Fruit fly (Drosophila melanogaster) whole organism, embryonic: Measurements from ENCODE around the gene Ldsdh1.

Source experiments
- Bgb ChIP-seq: fragments of 200-800 bp; sonication (Bioruptor generic); IDR thresholded peaks from 2 replicates; pipeline ENCODE4 v1.3.6; 2022; ENCODE audit warnings: missing biosample characterization, missing genetic modification characterization; ENCODE audit not compliant: partially characterized antibody
- BtbVII ChIP-seq: fragments of 200-800 bp; sonication (Bioruptor generic); optimal IDR thresholded peaks from 3 replicates; lab custom pipeline; 2017; ENCODE audit warnings: missing biosample characterization, mild to moderate bottlenecking, missing genetic modification characterization
- CG11085 ChIP-seq: fragments of 200-800 bp; sonication (Bioruptor generic); IDR thresholded peaks from 2 replicates; pipeline ENCODE4 v1.3.6; 2022; ENCODE audit warnings: missing biosample characterization, missing genetic modification characterization
- CG12155 ChIP-seq: fragments of 200-800 bp; sonication (Bioruptor generic); optimal IDR thresholded peaks from 3 replicates; lab custom pipeline; 2016; ENCODE audit warnings: missing biosample characterization, missing genetic modification characterization
- CG12659 ChIP-seq: fragments of 200-800 bp; sonication (Bioruptor generic); optimal IDR thresholded peaks from 3 replicates; lab custom pipeline; 2017; ENCODE audit warnings: mild to moderate bottlenecking, missing biosample characterization, missing genetic modification reagents, missing genetic modification characterization
- CG12769 ChIP-seq: fragments of 200-800 bp; sonication (Bioruptor generic); optimal IDR thresholded peaks from 2 replicates; lab custom pipeline; 2019; ENCODE audit warnings: missing biosample characterization, mild to moderate bottlenecking, missing genetic modification characterization, moderate library complexity
- CG13287 ChIP-seq: fragments of 200-800 bp; sonication (Bioruptor generic); IDR thresholded peaks from 2 replicates; pipeline ENCODE4 v1.3.6; 2022; ENCODE audit warnings: missing biosample characterization, missing genetic modification characterization; ENCODE audit not compliant: partially characterized antibody
- CG13894 ChIP-seq: fragments of 200-800 bp; sonication (Bioruptor generic); optimal IDR thresholded peaks from 3 replicates; lab custom pipeline; 2018; ENCODE audit warnings: missing biosample characterization, mild to moderate bottlenecking, missing genetic modification characterization, moderate library complexity
- CG15514 ChIP-seq: fragments of 200-800 bp; sonication (Bioruptor generic); optimal IDR thresholded peaks from 3 replicates; lab custom pipeline; 2017; ENCODE audit warnings: missing biosample characterization, missing genetic modification characterization, mild to moderate bottlenecking, moderate library complexity, missing genetic modification reagents
- CG1603 ChIP-seq: fragments of 200-800 bp; sonication (Bioruptor generic); optimal IDR thresholded peaks from 2 replicates; lab custom pipeline; 2019; ENCODE audit warnings: missing biosample characterization, mild to moderate bottlenecking, missing genetic modification characterization, moderate library complexity
- CG16815 ChIP-seq: fragments of 200-800 bp; sonication (Bioruptor generic); optimal IDR thresholded peaks from 3 replicates; lab custom pipeline; 2017; ENCODE audit warnings: missing biosample characterization, mild to moderate bottlenecking, missing genetic modification characterization
- CG17568 ChIP-seq: fragments of 200-800 bp; sonication (Bioruptor generic); optimal IDR thresholded peaks from 2 replicates; lab custom pipeline; 2018; ENCODE audit warnings: missing biosample characterization, mild to moderate bottlenecking, missing genetic modification characterization, moderate library complexity
- CG2116 ChIP-seq: fragments of 200-800 bp; sonication (Bioruptor generic); optimal IDR thresholded peaks from 3 replicates; lab custom pipeline; 2018; ENCODE audit warnings: missing biosample characterization, mild to moderate bottlenecking, missing genetic modification characterization
- CG3407 ChIP-seq: fragments of 200-800 bp; sonication (Bioruptor generic); optimal IDR thresholded peaks from 2 replicates; lab custom pipeline; 2018; ENCODE audit warnings: missing biosample characterization, mild to moderate bottlenecking, missing genetic modification characterization
- CG3847 ChIP-seq: fragments of 200-800 bp; sonication (Bioruptor generic); IDR thresholded peaks from 2 replicates; pipeline ENCODE4 v1.3.6; 2022; ENCODE audit warnings: missing biosample characterization, missing genetic modification characterization
- CG5245 ChIP-seq: fragments of 200-800 bp; sonication (Bioruptor generic); optimal IDR thresholded peaks from 3 replicates; lab custom pipeline; 2016; ENCODE audit warnings: missing biosample characterization, missing genetic modification characterization
- CG6689 ChIP-seq: fragments of 200-800 bp; sonication (Bioruptor generic); IDR thresholded peaks from 2 replicates; pipeline ENCODE4 v1.3.6; 2022; ENCODE audit warnings: missing biosample characterization, missing genetic modification characterization
- CG7963 ChIP-seq: fragments of 200-800 bp; sonication (Bioruptor generic); IDR thresholded peaks from 3 replicates; pipeline ENCODE4 v1.3.6; 2022; ENCODE audit warnings: missing biosample characterization, missing genetic modification characterization; ENCODE audit not compliant: partially characterized antibody
- CG8290 ChIP-seq, 3 experiments: fragments of 200-800 bp; sonication (Bioruptor generic); optimal IDR thresholded peaks; 2 replicates each; lab custom pipeline; 2016 to 2019; ENCODE audit warnings: missing biosample characterization in 3 of 3, missing genetic modification characterization in 3 of 3, mild to moderate bottlenecking in 2 of 3, moderate library complexity in 1 of 3
- CG9932 ChIP-seq: fragments of 200-800 bp; sonication (Bioruptor generic); IDR thresholded peaks from 2 replicates; pipeline ENCODE4 v1.3.6; 2022; ENCODE audit warnings: missing biosample characterization, missing genetic modification characterization
- D19B ChIP-seq: fragments of 200-800 bp; sonication (Bioruptor generic); optimal IDR thresholded peaks from 2 replicates; lab custom pipeline; 2017; ENCODE audit warnings: missing biosample characterization, mild to moderate bottlenecking, missing genetic modification characterization
- Eip74EF ChIP-seq, 2 experiments: fragments of 200-800 bp in 1 of 2; fragments of >200 bp in 1 of 2; sonication (Bioruptor generic) in 1 of 2; optimal IDR thresholded peaks; 2 replicates each; lab custom pipeline; 2017 to 2019; ENCODE audit warnings: missing biosample characterization in 2 of 2, missing genetic modification characterization in 2 of 2, mild to moderate bottlenecking in 1 of 2, moderate library complexity in 1 of 2
- Fer1 ChIP-seq: fragments of 200-800 bp; sonication (Bioruptor generic); optimal IDR thresholded peaks from 2 replicates; lab custom pipeline; 2017; ENCODE audit warnings: missing biosample characterization, mild to moderate bottlenecking, missing genetic modification characterization
- Hmr ChIP-seq: fragments of 200-800 bp; sonication (Bioruptor generic); optimal IDR thresholded peaks from 3 replicates; lab custom pipeline; 2017; ENCODE audit warnings: mild to moderate bottlenecking, missing biosample characterization, missing genetic modification reagents, missing genetic modification characterization
- Jarid2 ChIP-seq: fragments of 200-800 bp; sonication (Bioruptor generic); optimal IDR thresholded peaks from 3 replicates; lab custom pipeline; 2017; ENCODE audit warnings: mild to moderate bottlenecking, missing biosample characterization, missing genetic modification reagents, missing genetic modification characterization
- MESR4 ChIP-seq: fragments of 200-800 bp; sonication (Bioruptor generic); optimal IDR thresholded peaks from 2 replicates; lab custom pipeline; 2018; ENCODE audit warnings: missing biosample characterization, mild to moderate bottlenecking, missing genetic modification characterization, moderate library complexity
- Myb ChIP-seq: fragments of 200-800 bp; sonication (Bioruptor generic); optimal IDR thresholded peaks from 2 replicates; lab custom pipeline; 2016; ENCODE audit warnings: missing biosample characterization, missing genetic modification characterization
- NFAT ChIP-seq: fragments of 200-800 bp; sonication (Bioruptor generic); IDR thresholded peaks from 2 replicates; pipeline ENCODE4 v1.3.6; 2022; ENCODE audit warnings: missing biosample characterization, missing genetic modification characterization
- Rfx ChIP-seq: fragments of 200-800 bp; sonication (Bioruptor generic); IDR thresholded peaks from 2 replicates; pipeline ENCODE4 v1.3.6; 2022; ENCODE audit warnings: missing biosample characterization, missing genetic modification characterization
- Rx ChIP-seq: fragments of 200-800 bp; sonication (Bioruptor generic); IDR thresholded peaks from 2 replicates; pipeline ENCODE4 v1.3.6; 2022; ENCODE audit warnings: missing biosample characterization, missing genetic modification characterization
- Scr ChIP-seq: fragments of 200-800 bp; sonication (Bioruptor generic); IDR thresholded peaks from 2 replicates; pipeline ENCODE4 v1.3.6; 2022; ENCODE audit warnings: missing biosample characterization, missing genetic modification characterization; ENCODE audit not compliant: partially characterized antibody
- Sin3A ChIP-seq: fragments of >200 bp; optimal IDR thresholded peaks from 2 replicates; lab custom pipeline; 2018
- amos ChIP-seq: fragments of 200-800 bp; sonication (Bioruptor generic); IDR thresholded peaks from 2 replicates; pipeline ENCODE4 v1.3.6; 2022; ENCODE audit warnings: missing biosample characterization, missing genetic modification characterization; ENCODE audit not compliant: partially characterized antibody
- crp ChIP-seq, 2 experiments: fragments of 200-800 bp; sonication (Bioruptor generic); optimal IDR thresholded peaks; 2 replicates in 1 of 2; 3 replicates in 1 of 2; lab custom pipeline; 2017; ENCODE audit warnings: missing biosample characterization in 2 of 2, missing genetic modification characterization in 2 of 2, mild to moderate bottlenecking in 1 of 2, moderate library complexity in 1 of 2
- cwo ChIP-seq: fragments of 200-800 bp; sonication (Bioruptor generic); optimal IDR thresholded peaks from 3 replicates; lab custom pipeline; 2017; ENCODE audit warnings: missing biosample characterization, missing genetic modification characterization, mild to moderate bottlenecking, moderate library complexity, missing genetic modification reagents
- hkb ChIP-seq, 2 experiments: fragments of 200-800 bp in 1 of 2; fragments of >200 bp in 1 of 2; sonication (Bioruptor generic) in 1 of 2; IDR thresholded peaks in 1 of 2; optimal IDR thresholded peaks in 1 of 2; 2 replicates each; pipeline versions ENCODE4 v1.3.6 to Lab custom; 2017 to 2022; ENCODE audit warnings: missing biosample characterization in 1 of 2, missing genetic modification characterization in 1 of 2
- insv ChIP-seq, 2 experiments: fragments of 200-800 bp; sonication (Bioruptor generic); optimal IDR thresholded peaks; 3 replicates each; lab custom pipeline; 2016 to 2018; ENCODE audit warnings: missing biosample characterization in 2 of 2, missing genetic modification characterization in 2 of 2
- ken ChIP-seq: fragments of 200-800 bp; sonication (Bioruptor generic); IDR thresholded peaks from 3 replicates; pipeline ENCODE4 v1.3.6; 2022; ENCODE audit warnings: missing biosample characterization, missing genetic modification characterization
- knrl ChIP-seq: fragments of 200-800 bp; sonication (Bioruptor generic); IDR thresholded peaks from 3 replicates; pipeline ENCODE4 v1.3.6; 2022; ENCODE audit warnings: missing biosample characterization, missing genetic modification characterization; ENCODE audit not compliant: partially characterized antibody
- lab ChIP-seq: fragments of 200-800 bp; sonication (Bioruptor generic); optimal IDR thresholded peaks from 3 replicates; lab custom pipeline; 2017; ENCODE audit warnings: missing biosample characterization, missing genetic modification characterization, mild to moderate bottlenecking, moderate library complexity, missing genetic modification reagents
- mam ChIP-seq: fragments of 200-800 bp; sonication (Bioruptor generic); optimal IDR thresholded peaks from 3 replicates; lab custom pipeline; 2016; ENCODE audit warnings: missing biosample characterization, missing genetic modification characterization
- row ChIP-seq: fragments of 200-800 bp; sonication (Bioruptor generic); IDR thresholded peaks from 3 replicates; pipeline ENCODE4 v1.3.6; 2022; ENCODE audit warnings: missing biosample characterization, missing genetic modification characterization
- scrt ChIP-seq: fragments of 200-800 bp; sonication (Bioruptor generic); optimal IDR thresholded peaks from 2 replicates; lab custom pipeline; 2018; ENCODE audit warnings: missing biosample characterization, mild to moderate bottlenecking, missing genetic modification characterization, moderate library complexity
- sr ChIP-seq: fragments of 200-800 bp; sonication (Bioruptor generic); IDR thresholded peaks from 3 replicates; pipeline ENCODE4 v1.3.6; 2022; ENCODE audit warnings: missing biosample characterization, missing genetic modification characterization
- trem ChIP-seq: fragments of 200-800 bp; optimal IDR thresholded peaks from 3 replicates; lab custom pipeline; 2019; ENCODE audit warnings: missing biosample characterization, mild to moderate bottlenecking, missing genetic modification characterization, moderate library complexity
- vvl ChIP-seq: fragments of 200-800 bp; sonication (Bioruptor generic); IDR thresholded peaks from 2 replicates; pipeline ENCODE4 v1.3.6; 2022; ENCODE audit warnings: missing biosample characterization, missing genetic modification characterization

The Ldsdh1 gene

dm6 chrX:8115717-8116311 lies 34.4 kb upstream of the Ldsdh1 start, which contains the start of gene Gclc (continued):
- TF ChIP-seq NFAT (GFP tag; lab: Robert Waterston, UW) (0 out of 2 replicates have a peak, but pooled peaks have one; percentile 23), CG7963 (GFP tag; lab: Robert Waterston, UW) (peak; percentile 10; the same call in 1 of the 3 replicates), CG17568 (GFP tag; lab: Kevin White, UChicago) (peak; percentile 24), hkb (optimal IDR thresholded peaks at IDR 0.05; lab: Kevin White, UChicago) (no peak), hkb (GFP tag; IDR thresholded peaks at IDR 0.05; lab: Robert Waterston, UW) (no peak), BtbVII (GFP tag; lab: Kevin White, UChicago) (peak; percentile 47), Fer1 (peak; percentile 25), D19B (GFP tag; lab: Kevin White, UChicago) (peak; percentile 3), Rfx (GFP tag; lab: Robert Waterston, UW) (peak; percentile 26; the same call in 1 of the 2 replicates), mam (GFP tag; lab: Kevin White, UChicago) (peak; percentile 9), scrt (GFP tag; lab: Kevin White, UChicago) (peak; percentile 47), Myb (peak; percentile 18), Bgb (GFP tag; lab: Robert Waterston, UW) (peak; percentile 11; the same call in 1 of the 2 replicates), cwo (GFP tag; lab: Kevin White, UChicago) (peak; percentile 82), trem (tag; lab: Kevin White, UChicago) (peak; percentile 31), CG8290 (GFP tag; optimal IDR thresholded peaks at IDR 0.05; lab: Kevin White, UChicago) (no peak), CG8290 (tag; optimal IDR thresholded peaks at IDR 0.05; lab: Kevin White, UChicago) (peak in 1 of 2 experiments; percentile 13), CG5245 (no peak), lab (GFP tag; lab: Kevin White, UChicago) (peak; percentile 24), CG13287 (GFP tag; lab: Robert Waterston, UW) (peak; percentile 62), amos (GFP tag; lab: Robert Waterston, UW) (peak; percentile 54; the same call in 1 of the 2 replicates), CG1603 (tag; lab: Kevin White, UChicago) (peak; percentile 42), Rx (no peak), CG9932 (peak; percentile 13; the same call in 1 of the 2 replicates), sr (GFP tag; lab: Robert Waterston, UW) (0 out of 3 replicates have a peak, but pooled peaks have one; percentile 52), insv (GFP tag; optimal IDR thresholded peaks at IDR 0.05; lab: Kevin White, UChicago) (peak; percentile 31 to 90), CG16815 (GFP tag; lab: Kevin White, UChicago) (no peak), Jarid2 (peak; percentile 56), CG15514 (GFP tag; lab: Kevin White, UChicago) (peak; percentile 39), CG12155 (GFP tag; lab: Kevin White, UChicago) (no peak), CG13894 (peak; percentile 31), Hmr (GFP tag; lab: Kevin White, UChicago) (peak; percentile 50), CG3407 (GFP tag; lab: Kevin White, UChicago) (no peak), CG11085 (GFP tag; lab: Robert Waterston, UW) (no peak), vvl (GFP tag; lab: Robert Waterston, UW) (peak; percentile 33; the same call in 1 of the 2 replicates), MESR4 (GFP tag; lab: Kevin White, UChicago) (peak; percentile 30), knrl (GFP tag; lab: Robert Waterston, UW) (peak; percentile 45; the same call in 2 of the 3 replicates), crp (GFP tag; optimal IDR thresholded peaks at IDR 0.05; lab: Kevin White, UChicago) (peak in 1 of 2 experiments; percentile 23), Scr (GFP tag; lab: Robert Waterston, UW) (peak; percentile 39), CG12659 (GFP tag; lab: Kevin White, UChicago) (peak; percentile 31), ken (GFP tag; lab: Robert Waterston, UW) (0 out of 3 replicates have a peak, but pooled peaks have one; percentile 18), CG2116 (GFP tag; lab: Kevin White, UChicago) (peak; percentile 79), Sin3A (lab: Kevin White, UChicago) (no peak), CG6689 (GFP tag; lab: Robert Waterston, UW) (no peak), Eip74EF (GFP tag; optimal IDR thresholded peaks at IDR 0.05; lab: Kevin White, UChicago) (peak in 1 of 2 experiments; percentile 1), row (GFP tag; lab: Robert Waterston, UW) (peak; percentile 25; the same call in 1 of the 3 replicates), CG3847 (GFP tag; lab: Robert Waterston, UW) (0 out of 2 replicates have a peak, but pooled peaks have one; percentile 30), CG12769 (tag; lab: Kevin White, UChicago) (peak; percentile 36)
